Worm (Caenorhabditis elegans) whole organism, mixed stage, embryonic: ENCODE measurements around the gene Y17G9B.2.

Experiments used
- M03D4.4 ChIP-seq: sonication (generic microtip); optimal IDR thresholded peaks from 2 replicates; lab custom pipeline; 2017; ENCODE audit warnings: mild to moderate bottlenecking, missing genetic modification characterization, missing compliant biosample characterization
- bed-3 ChIP-seq: fragments of 200-800 bp; sonication (Bioruptor generic); optimal IDR thresholded peaks from 3 replicates; lab custom pipeline; 2018; ENCODE audit warnings: mild to moderate bottlenecking, missing genetic modification characterization, moderate library complexity, missing compliant biosample characterization
- blmp-1 ChIP-seq: fragments of 150-350 bp; optimal IDR thresholded peaks from 2 replicates; lab custom pipeline; 2014; ENCODE audit warnings: missing biosample characterization, missing genetic modification characterization
- ceh-39 ChIP-seq: fragments of 150-350 bp; optimal IDR thresholded peaks from 2 replicates; lab custom pipeline; 2014; ENCODE audit warnings: missing biosample characterization, missing genetic modification characterization
- ces-1 ChIP-seq: fragments of 150-350 bp; optimal IDR thresholded peaks from 2 replicates; lab custom pipeline; 2014; ENCODE audit warnings: missing biosample characterization, missing genetic modification reagents, missing genetic modification characterization
- drap-1 ChIP-seq: fragments of 200-800 bp; sonication (Bioruptor generic); optimal IDR thresholded peaks from 3 replicates; lab custom pipeline; 2018; ENCODE audit warnings: mild to moderate bottlenecking, missing genetic modification characterization, missing compliant biosample characterization
- elt-1 ChIP-seq: sonication (generic microtip); optimal IDR thresholded peaks from 2 replicates; lab custom pipeline; 2017; ENCODE audit warnings: missing genetic modification characterization, mild to moderate bottlenecking, missing compliant biosample characterization, antibody characterized with exemption, moderate library complexity, borderline replicate concordance; ENCODE audit not compliant: insufficient read depth
- flh-1 ChIP-seq: fragments of 200-800 bp; sonication (Bioruptor generic); optimal IDR thresholded peaks from 2 replicates; lab custom pipeline; 2018; ENCODE audit warnings: mild to moderate bottlenecking, missing genetic modification characterization, moderate library complexity, missing compliant biosample characterization
- ham-2 ChIP-seq: fragments of 200-800 bp; sonication (Bioruptor generic); optimal IDR thresholded peaks from 2 replicates; lab custom pipeline; 2018; ENCODE audit warnings: mild to moderate bottlenecking, missing genetic modification characterization, missing compliant biosample characterization
- hlh-1 ChIP-seq: fragments of 150-350 bp; optimal IDR thresholded peaks from 2 replicates; lab custom pipeline; 2014; ENCODE audit warnings: missing biosample characterization, missing genetic modification reagents, missing genetic modification characterization
- lin-13 ChIP-seq: fragments of 150-350 bp; optimal IDR thresholded peaks from 2 replicates; lab custom pipeline; 2014; ENCODE audit warnings: missing biosample characterization, missing genetic modification characterization
- lin-32 ChIP-seq: fragments of 200-800 bp; sonication (Bioruptor generic); optimal IDR thresholded peaks from 2 replicates; lab custom pipeline; 2018; ENCODE audit warnings: mild to moderate bottlenecking, missing genetic modification characterization, missing compliant biosample characterization
- lsy-2 ChIP-seq: fragments of 150-350 bp; optimal IDR thresholded peaks from 2 replicates; lab custom pipeline; 2014; ENCODE audit warnings: missing biosample characterization, missing genetic modification characterization
- mab-5 ChIP-seq: fragments of 150-350 bp; optimal IDR thresholded peaks from 2 replicates; lab custom pipeline; 2014; ENCODE audit warnings: missing biosample characterization, missing genetic modification characterization
- mep-1 ChIP-seq: fragments of 150-350 bp; optimal IDR thresholded peaks from 2 replicates; lab custom pipeline; 2017; ENCODE audit warnings: missing biosample characterization, missing genetic modification reagents, missing genetic modification characterization, inconsistent platforms
- mls-2 ChIP-seq: sonication (generic microtip); optimal IDR thresholded peaks from 2 replicates; lab custom pipeline; 2016; ENCODE audit warnings: mild to moderate bottlenecking, missing genetic modification characterization, moderate library complexity, missing compliant biosample characterization
- nhr-12 ChIP-seq: fragments of 150-350 bp; optimal IDR thresholded peaks from 2 replicates; lab custom pipeline; 2014; ENCODE audit warnings: missing biosample characterization, missing genetic modification characterization
- nhr-2 ChIP-seq: fragments of 150-350 bp; optimal IDR thresholded peaks from 2 replicates; lab custom pipeline; 2014; ENCODE audit warnings: missing biosample characterization, missing genetic modification characterization
- nhr-237 ChIP-seq: fragments of 150-350 bp; optimal IDR thresholded peaks from 2 replicates; lab custom pipeline; 2014; ENCODE audit warnings: missing biosample characterization, missing genetic modification characterization
- nhr-28 ChIP-seq: fragments of 150-350 bp; optimal IDR thresholded peaks from 2 replicates; lab custom pipeline; 2014; ENCODE audit warnings: missing biosample characterization, missing genetic modification characterization
- nhr-76 ChIP-seq: sonication (generic microtip); optimal IDR thresholded peaks from 2 replicates; lab custom pipeline; 2017; ENCODE audit warnings: missing biosample characterization, missing genetic modification characterization
- snpc-4 ChIP-seq: fragments of 150-350 bp; optimal IDR thresholded peaks from 2 replicates; lab custom pipeline; 2014; ENCODE audit warnings: missing biosample characterization, missing genetic modification characterization
- unc-120 ChIP-seq: sonication (generic microtip); optimal IDR thresholded peaks from 2 replicates; lab custom pipeline; 2017; ENCODE audit warnings: missing genetic modification characterization, missing compliant biosample characterization; ENCODE audit not compliant: poor library complexity, severe bottlenecking
- ztf-11 ChIP-seq: fragments of 150-350 bp; optimal IDR thresholded peaks from 2 replicates; lab custom pipeline; 2014; ENCODE audit warnings: missing biosample characterization, missing genetic modification characterization

Y17G9B.2 gene

ce11 chrIV:4811863-4812262 is 47.9 kb downstream of the Y17G9B.2 start, which contains the start of gene srw-95:
Gene srw-95 (plus strand): TSS chrIV:4812075.
- TF ChIP-seq drap-1 (GFP tag; lab: Kevin White, UChicago) (no peak), nhr-28 (tag; lab: Kevin White, UChicago) (no peak), bed-3 (GFP tag; lab: Kevin White, UChicago) (no peak), lsy-2 (tag; lab: Kevin White, UChicago) (no peak), ceh-39 (tag; lab: Kevin White, UChicago) (no peak), ham-2 (GFP tag; lab: Kevin White, UChicago) (no peak), elt-1 (tag; lab: Kevin White, UChicago) (no peak), nhr-12 (tag; lab: Kevin White, UChicago) (no peak), blmp-1 (tag; lab: Kevin White, UChicago) (no peak)

ce11 chrIV:4814185-4814584 is 50.2 kb downstream of the Y17G9B.2 start, which contains the start of gene srw-94:
Gene srw-94 (plus strand): TSS chrIV:4814485.
- no peak for TF ChIP-seq ces-1 (GFP tag; lab: Kevin White, UChicago)
- TF ChIP-seq elt-1 (tag; lab: Kevin White, UChicago), result no peak
- TF ChIP-seq mls-2, result no peak
- TF ChIP-seq M03D4.4 (tag; lab: Kevin White, UChicago), result no peak
- no peak for TF ChIP-seq lin-32 (GFP tag; lab: Kevin White, UChicago)
- no peak for TF ChIP-seq snpc-4 (tag; lab: Kevin White, UChicago)
- no peak for TF ChIP-seq drap-1 (GFP tag; lab: Kevin White, UChicago)
- no peak for TF ChIP-seq lin-13 (tag; lab: Kevin White, UChicago)
- TF ChIP-seq nhr-76 (tag; lab: Kevin White, UChicago), result no peak
- no peak for TF ChIP-seq nhr-28 (tag; lab: Kevin White, UChicago)
- no peak for TF ChIP-seq nhr-237
- TF ChIP-seq mep-1 (tag; lab: Kevin White, UChicago), result no peak
- TF ChIP-seq nhr-12 (tag; lab: Kevin White, UChicago), result no peak
- no peak for TF ChIP-seq ztf-11
- no peak for TF ChIP-seq flh-1 (GFP tag; lab: Kevin White, UChicago)
- TF ChIP-seq unc-120 (tag; lab: Kevin White, UChicago), result no peak
- no peak for TF ChIP-seq hlh-1 (tag; lab: Kevin White, UChicago)
- no peak for TF ChIP-seq bed-3 (GFP tag; lab: Kevin White, UChicago)
- TF ChIP-seq mab-5 (tag; lab: Kevin White, UChicago), result no peak
- no peak for TF ChIP-seq nhr-2 (tag; lab: Kevin White, UChicago)
